Worm (Caenorhabditis elegans): ENCODE results near the gene msp-57.
"Not testable (repeated sequence)": the region's sequence is repeated elsewhere in the genome, so short reads cannot be mapped to it uniquely, and the experiment has no call there.

DNA sequence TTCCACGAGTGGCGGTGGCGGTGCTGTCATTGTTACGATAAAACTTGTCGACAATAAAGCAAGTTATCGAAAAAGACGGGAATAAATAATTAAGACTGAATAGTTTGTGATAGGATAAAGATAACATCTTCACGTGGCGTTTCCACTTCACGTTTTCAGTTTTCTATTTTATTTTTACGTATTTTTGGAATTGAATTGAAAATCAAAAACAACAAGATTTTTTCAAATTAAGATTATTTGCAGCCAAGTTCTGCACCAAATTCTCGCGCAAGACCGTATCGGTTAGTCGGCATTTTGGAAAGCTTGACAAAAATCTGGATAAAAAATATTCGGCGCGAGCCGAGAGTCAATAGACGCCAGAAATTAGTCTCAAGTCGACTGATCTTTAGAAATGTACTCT, 4.5 kb downstream of the msp-57 start, which contains the start of gene ttbk-2.2:
- not testable (repeated sequence) for TF ChIP-seq elt-3 (tag; optimal IDR thresholded peaks at IDR 0.05); snpc-4 (tag; optimal IDR thresholded peaks at IDR 0.05); lsy-2 (tag; optimal IDR thresholded peaks at IDR 0.05); unc-62 (GFP tag; optimal IDR thresholded peaks at IDR 0.05); pha-4 (tag; optimal IDR thresholded peaks at IDR 0.05); cnd-1 (tag; optimal IDR thresholded peaks at IDR 0.05); lin-13 (tag; optimal IDR thresholded peaks at IDR 0.05); hlh-1 (tag; optimal IDR thresholded peaks at IDR 0.05); unc-39 (tag; optimal IDR thresholded peaks at IDR 0.05); bed-3 (GFP tag; optimal IDR thresholded peaks at IDR 0.05); nhr-12 (tag; optimal IDR thresholded peaks at IDR 0.05)

Measured in whole organism, mixed stage, embryonic.